Worm (Caenorhabditis elegans) whole organism, early embryonic: ENCODE results near the gene zhit-1.

Experiments
- B0310.2 ChIP-seq: sonication (generic microtip); optimal IDR thresholded peaks from 2 replicates; lab custom pipeline; 2016; ENCODE audit warnings: mild to moderate bottlenecking, missing genetic modification characterization, missing compliant biosample characterization
- F13C5.2 ChIP-seq: sonication (generic microtip); optimal IDR thresholded peaks from 2 replicates; lab custom pipeline; 2017; ENCODE audit warnings: mild to moderate bottlenecking, missing genetic modification characterization, inconsistent platforms, missing compliant biosample characterization
- aly-1 ChIP-seq: sonication (generic microtip); optimal IDR thresholded peaks from 2 replicates; lab custom pipeline; 2016; ENCODE audit warnings: missing genetic modification characterization, missing compliant biosample characterization
- ama-1 ChIP-seq: fragments of 150-350 bp; optimal IDR thresholded peaks from 2 replicates; lab custom pipeline; 2014
- ceh-13 ChIP-seq: fragments of 200-800 bp; sonication (Bioruptor generic); optimal IDR thresholded peaks from 2 replicates; lab custom pipeline; 2018; ENCODE audit warnings: mild to moderate bottlenecking, missing genetic modification characterization, missing compliant biosample characterization
- ceh-36 ChIP-seq: sonication (generic microtip); optimal IDR thresholded peaks from 2 replicates; lab custom pipeline; 2016; ENCODE audit warnings: missing genetic modification characterization, inconsistent platforms, missing compliant biosample characterization
- ets-7 ChIP-seq: sonication (generic microtip); optimal IDR thresholded peaks from 2 replicates; lab custom pipeline; 2016; ENCODE audit warnings: missing genotype, missing genetic modification characterization, missing compliant biosample characterization
- flt-1 ChIP-seq: fragments of 200-800 bp; sonication (Bioruptor generic); IDR thresholded peaks from 2 replicates; pipeline ENCODE4 v1.3.6; 2022; ENCODE audit warnings: missing genetic modification characterization, missing compliant biosample characterization
- hmbx-1 ChIP-seq: sonication (generic microtip); optimal IDR thresholded peaks from 2 replicates; lab custom pipeline; 2016; ENCODE audit warnings: mild to moderate bottlenecking, missing genetic modification characterization, missing compliant biosample characterization
- hmg-4 ChIP-seq: fragments of 200-800 bp; sonication (Bioruptor generic); optimal IDR thresholded peaks from 2 replicates; lab custom pipeline; 2018; ENCODE audit warnings: mild to moderate bottlenecking, missing genetic modification characterization, missing compliant biosample characterization
- hnd-1 ChIP-seq: sonication (generic microtip); optimal IDR thresholded peaks from 2 replicates; lab custom pipeline; 2016; ENCODE audit warnings: missing genetic modification characterization, missing compliant biosample characterization
- pes-1 ChIP-seq: fragments of 200-800 bp; sonication (Bioruptor generic); IDR thresholded peaks from 2 replicates; pipeline ENCODE4 v1.3.6; 2022; ENCODE audit warnings: missing genetic modification reagents, missing genetic modification characterization, missing compliant biosample characterization
- scrt-1 ChIP-seq: fragments of 200-800 bp; sonication (Bioruptor generic); IDR thresholded peaks from 2 replicates; pipeline ENCODE4 v1.3.6; 2022; ENCODE audit warnings: missing genetic modification characterization, missing compliant biosample characterization
- sea-1 ChIP-seq: fragments of 200-800 bp; sonication (Bioruptor generic); conservative IDR thresholded peaks from 2 replicates; pipeline ENCODE4 v1.3.6; 2022; ENCODE audit warnings: missing genetic modification characterization, missing compliant biosample characterization
- tbx-11 ChIP-seq: fragments of 200-800 bp; sonication (Bioruptor generic); IDR thresholded peaks from 2 replicates; pipeline ENCODE4 v1.3.6; 2022; ENCODE audit warnings: missing genetic modification characterization, missing compliant biosample characterization
- tbx-37 ChIP-seq: fragments of 200-800 bp; sonication (Bioruptor generic); conservative IDR thresholded peaks from 2 replicates; pipeline ENCODE4 v1.3.6; 2022; ENCODE audit warnings: missing genetic modification reagents, missing genetic modification characterization, missing compliant biosample characterization
- tra-4 ChIP-seq: sonication (generic microtip); optimal IDR thresholded peaks from 2 replicates; lab custom pipeline; 2017; ENCODE audit warnings: missing genetic modification characterization, missing compliant biosample characterization

zhit-1 gene

DNA sequence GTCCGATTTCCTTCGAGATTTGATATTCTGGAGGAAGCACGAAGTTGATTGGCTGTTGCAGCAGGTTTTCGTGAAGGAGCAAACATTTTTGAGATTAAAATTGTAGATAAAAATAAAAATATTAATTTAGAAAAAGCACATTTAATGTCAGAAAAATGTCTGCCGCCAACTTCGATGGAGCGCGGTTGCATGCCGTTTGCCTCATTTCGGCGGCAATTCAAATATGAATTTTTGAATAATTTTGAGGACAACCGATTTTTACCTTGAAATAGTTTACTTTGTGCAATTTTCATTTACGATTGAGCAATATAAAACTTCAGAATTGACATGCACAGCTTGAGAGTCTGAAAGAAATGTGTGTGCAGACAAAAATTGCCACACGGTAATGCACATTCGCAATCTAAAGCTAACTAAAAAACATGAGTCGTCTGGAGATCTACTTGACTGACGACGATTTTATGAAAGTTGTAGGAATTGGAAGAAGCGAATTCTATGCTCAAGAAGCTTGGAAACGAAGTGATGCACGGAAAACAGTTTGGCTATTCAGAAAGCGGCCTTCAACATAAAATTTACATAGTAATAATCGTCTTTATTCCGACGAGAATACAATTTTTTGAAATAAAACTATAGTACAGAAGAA is at the start of gene zhit-1:
TSS of gene zhit-1 (minus strand) at position 161 of the 640 bp plus-strand sequence.
- TF ChIP-seq hmg-4 (GFP tag; lab: Kevin White, UChicago) (no peak), tbx-11 (GFP tag; lab: Robert Waterston, UW) (no peak), ceh-13 (GFP tag; lab: Kevin White, UChicago) (no peak), B0310.2 (no peak), ceh-36 (tag; lab: Kevin White, UChicago) (no peak), tra-4 (tag; lab: Kevin White, UChicago) (no peak), sea-1 (GFP tag; lab: Robert Waterston, UW) (no peak), pes-1 (GFP tag; lab: Robert Waterston, UW) (no peak), flt-1 (GFP tag; lab: Robert Waterston, UW) (no peak), aly-1 (no peak), F13C5.2 (tag; lab: Kevin White, UChicago) (no peak), tbx-37 (GFP tag; lab: Robert Waterston, UW) (no peak), hmbx-1 (tag; lab: Kevin White, UChicago) (no peak), ets-7 (tag; lab: Kevin White, UChicago) (no peak), ama-1 (lab: Kevin White, UChicago) (no peak), hnd-1 (tag; lab: Kevin White, UChicago) (no peak), scrt-1 (GFP tag; lab: Robert Waterston, UW) (no peak)

DNA sequence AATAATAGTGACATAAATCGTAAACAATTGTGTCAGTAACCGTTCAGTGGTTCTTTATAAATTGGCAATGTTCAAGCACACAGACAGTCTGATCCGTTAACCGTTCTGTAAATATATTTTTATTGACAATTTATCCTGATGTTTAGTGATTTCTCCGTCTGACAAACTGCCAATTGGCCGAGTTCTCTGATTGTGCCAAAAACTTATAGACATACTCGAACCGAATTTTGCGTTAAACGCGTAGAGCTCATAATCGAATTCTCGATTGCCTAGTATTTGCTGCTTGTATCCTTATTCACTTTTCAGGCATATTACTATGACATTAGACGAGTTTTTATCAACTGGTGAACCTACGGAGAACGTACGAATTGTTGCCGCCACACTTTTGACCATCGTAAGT is 47.8 kb upstream of the zhit-1 start, which contains the start of gene srx-117:
TSS of gene srx-117 (plus strand) at position 301 of the 400 bp plus-strand sequence.
- TF ChIP-seq hnd-1 (tag; lab: Kevin White, UChicago) = no peak
- TF ChIP-seq ceh-13 (GFP tag; lab: Kevin White, UChicago) = no peak
- TF ChIP-seq tbx-11 (GFP tag; lab: Robert Waterston, UW) = no peak
- no peak for TF ChIP-seq tbx-37 (GFP tag; lab: Robert Waterston, UW)
- no peak for TF ChIP-seq aly-1
- TF ChIP-seq ets-7 (tag; lab: Kevin White, UChicago) = no peak
- no peak for TF ChIP-seq pes-1 (GFP tag; lab: Robert Waterston, UW)
- TF ChIP-seq tra-4 (tag; lab: Kevin White, UChicago) = no peak
- TF ChIP-seq ama-1 (lab: Kevin White, UChicago) = no peak
- TF ChIP-seq ceh-36 (tag; lab: Kevin White, UChicago) = no peak
- no peak for TF ChIP-seq B0310.2
- TF ChIP-seq hmbx-1 (tag; lab: Kevin White, UChicago) = no peak
- no peak for TF ChIP-seq scrt-1 (GFP tag; lab: Robert Waterston, UW)
- TF ChIP-seq F13C5.2 (tag; lab: Kevin White, UChicago) = no peak
- TF ChIP-seq sea-1 (GFP tag; lab: Robert Waterston, UW) = no peak
- no peak for TF ChIP-seq flt-1 (GFP tag; lab: Robert Waterston, UW)
- TF ChIP-seq hmg-4 (GFP tag; lab: Kevin White, UChicago) = no peak

DNA sequence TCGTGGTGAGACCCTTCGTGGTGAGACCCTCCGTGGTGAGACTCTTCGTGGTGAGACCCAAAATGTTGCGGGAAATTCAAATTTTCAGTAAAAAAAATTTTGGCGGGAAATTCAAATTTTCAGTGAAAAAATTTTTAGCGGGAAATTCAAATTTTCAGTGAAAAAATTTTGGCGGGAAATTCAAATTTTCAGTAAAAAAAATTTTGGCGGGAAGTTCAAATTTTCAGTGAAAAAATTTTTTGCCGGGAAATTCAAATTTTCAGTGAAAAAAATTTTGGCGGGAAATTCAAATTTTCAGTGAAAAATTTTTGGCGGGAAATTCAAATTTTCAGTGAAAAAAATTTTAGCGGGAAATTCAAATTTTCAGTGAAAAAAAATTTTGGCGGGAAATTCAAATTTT is 43.7 kb upstream of the zhit-1 start:
- TF ChIP-seq pes-1 (GFP tag; lab: Robert Waterston, UW) = peak; percentile 64

DNA sequence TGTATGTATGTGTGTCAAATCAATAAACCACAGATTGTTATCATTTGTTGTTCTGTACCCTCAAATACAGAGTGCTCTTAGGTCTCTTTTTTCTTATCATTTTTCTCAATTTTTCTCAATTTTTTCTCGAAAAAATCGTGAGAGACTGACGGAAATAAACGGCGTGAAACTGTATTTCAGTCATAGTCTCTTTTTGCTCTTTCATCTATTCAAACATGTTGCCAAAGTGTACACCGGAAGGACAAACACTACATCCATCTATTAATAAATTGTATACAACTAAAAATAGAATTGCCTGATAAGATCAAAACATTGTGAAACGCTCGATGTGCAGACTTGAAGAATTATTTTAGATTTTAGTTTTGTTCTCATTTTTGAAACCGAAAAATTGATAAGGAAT is 38.1 kb upstream of the zhit-1 start:
- TF ChIP-seq B0310.2 = no peak
- no peak for TF ChIP-seq hnd-1 (tag; lab: Kevin White, UChicago)
- no peak for TF ChIP-seq ama-1 (lab: Kevin White, UChicago)
- no peak for TF ChIP-seq pes-1 (GFP tag; lab: Robert Waterston, UW)

DNA sequence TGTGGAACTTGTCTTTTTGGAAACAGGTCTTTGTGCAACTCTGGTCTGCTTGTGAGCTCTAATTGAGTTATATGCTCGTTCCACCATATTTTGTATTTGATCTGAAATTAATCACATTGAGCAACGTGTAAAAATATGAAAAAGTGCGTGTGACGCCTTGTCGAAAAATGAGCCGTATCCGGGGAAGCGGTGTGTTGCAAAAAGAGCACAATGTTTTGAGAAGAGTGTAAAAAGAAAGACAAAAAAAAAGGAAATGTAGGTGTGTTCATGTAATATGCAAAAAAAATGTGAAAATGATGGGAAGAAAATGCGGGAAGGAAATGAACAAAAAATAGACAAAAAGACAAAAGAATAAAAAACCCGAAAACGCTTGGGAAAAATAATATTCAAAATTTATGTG is 34.4 kb upstream of the zhit-1 start, which contains the start of gene acy-4:
TSS of gene acy-4 (minus strand) at position 101 of the 400 bp plus-strand sequence.
- TF ChIP-seq F13C5.2 (tag; lab: Kevin White, UChicago) (no peak), pes-1 (GFP tag; lab: Robert Waterston, UW) (no peak), scrt-1 (GFP tag; lab: Robert Waterston, UW) (no peak), flt-1 (GFP tag; lab: Robert Waterston, UW) (no peak), B0310.2 (no peak), tra-4 (tag; lab: Kevin White, UChicago) (no peak), hnd-1 (tag; lab: Kevin White, UChicago) (no peak), tbx-37 (GFP tag; lab: Robert Waterston, UW) (no peak), hmbx-1 (tag; lab: Kevin White, UChicago) (no peak), sea-1 (GFP tag; lab: Robert Waterston, UW) (no peak), ets-7 (tag; lab: Kevin White, UChicago) (no peak), ceh-36 (tag; lab: Kevin White, UChicago) (no peak), aly-1 (no peak), tbx-11 (GFP tag; lab: Robert Waterston, UW) (no peak), hmg-4 (GFP tag; lab: Kevin White, UChicago) (no peak), ceh-13 (GFP tag; lab: Kevin White, UChicago) (no peak), ama-1 (lab: Kevin White, UChicago) (no peak)

DNA sequence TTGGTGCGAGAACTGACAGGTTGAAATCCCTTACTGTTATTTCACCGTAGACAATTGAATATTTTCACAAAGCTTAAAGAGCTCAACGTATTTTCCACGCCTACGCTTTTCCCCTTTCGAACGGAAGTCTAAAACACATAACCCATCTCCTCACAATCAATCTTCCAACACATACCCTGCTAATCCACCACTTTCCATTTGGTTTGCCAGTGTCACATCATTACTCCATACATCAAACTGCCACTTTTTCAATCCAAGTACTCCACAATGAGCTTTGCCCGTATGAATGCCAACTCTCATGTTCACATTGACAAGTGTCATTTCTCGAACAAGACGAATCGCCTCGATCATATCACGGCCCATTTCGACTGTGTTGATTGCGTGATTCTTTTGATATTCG is 31.7 kb upstream of the zhit-1 start:
- TF ChIP-seq sea-1 (GFP tag; lab: Robert Waterston, UW) = no peak
- TF ChIP-seq hnd-1 (tag; lab: Kevin White, UChicago) = no peak
- no peak for TF ChIP-seq ceh-13 (GFP tag; lab: Kevin White, UChicago)
- no peak for TF ChIP-seq B0310.2
- no peak for TF ChIP-seq ceh-36 (tag; lab: Kevin White, UChicago)
- no peak for TF ChIP-seq hmbx-1 (tag; lab: Kevin White, UChicago)
- TF ChIP-seq tra-4 (tag; lab: Kevin White, UChicago) = no peak
- no peak for TF ChIP-seq tbx-11 (GFP tag; lab: Robert Waterston, UW)
- no peak for TF ChIP-seq tbx-37 (GFP tag; lab: Robert Waterston, UW)

DNA sequence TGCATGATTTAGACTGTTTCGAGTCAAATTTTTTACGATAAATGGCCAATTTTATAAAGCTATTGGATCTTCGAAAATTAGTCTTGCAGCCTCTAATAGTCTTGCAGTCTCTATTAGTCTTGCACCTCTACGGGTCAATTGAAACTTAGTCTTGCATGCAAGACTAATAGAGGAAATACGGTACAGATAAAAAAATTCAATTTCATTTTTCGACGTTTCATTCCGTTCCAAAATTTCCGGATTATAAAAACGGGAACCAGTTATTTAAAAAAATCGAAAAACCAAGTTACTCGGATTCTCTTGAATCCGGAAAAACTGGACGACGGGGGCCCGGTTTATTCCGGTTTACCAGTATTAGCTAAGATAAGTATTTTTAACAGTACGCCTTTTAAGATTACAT is 25.0 kb upstream of the zhit-1 start, which contains the start of gene M03E7.1:
TSS of gene M03E7.1 (plus strand) at position 301 of the 400 bp plus-strand sequence.
- TF ChIP-seq hmg-4 (GFP tag; lab: Kevin White, UChicago) (no peak), pes-1 (GFP tag; lab: Robert Waterston, UW) (no peak), B0310.2 (no peak), scrt-1 (GFP tag; lab: Robert Waterston, UW) (no peak), F13C5.2 (tag; lab: Kevin White, UChicago) (no peak), ets-7 (tag; lab: Kevin White, UChicago) (no peak), tra-4 (tag; lab: Kevin White, UChicago) (no peak), aly-1 (no peak), flt-1 (GFP tag; lab: Robert Waterston, UW) (no peak), ama-1 (lab: Kevin White, UChicago) (no peak), tbx-37 (GFP tag; lab: Robert Waterston, UW) (no peak), tbx-11 (GFP tag; lab: Robert Waterston, UW) (no peak), hnd-1 (tag; lab: Kevin White, UChicago) (no peak), sea-1 (GFP tag; lab: Robert Waterston, UW) (no peak), ceh-36 (tag; lab: Kevin White, UChicago) (no peak), hmbx-1 (tag; lab: Kevin White, UChicago) (no peak)
